Fruit fly (Drosophila melanogaster) whole organism, embryonic: ENCODE data around the gene Usp8.
A peak's percentile ranks its signal among the peaks of the same experiment; 100 is the strongest.

Experiments used
- Bteb2 ChIP-seq: fragments of 200-800 bp; sonication (Bioruptor generic); optimal IDR thresholded peaks from 2 replicates; lab custom pipeline; 2016; ENCODE audit warnings: missing biosample characterization, missing genetic modification characterization
- CG11093 ChIP-seq: fragments of 200-800 bp; sonication (Bioruptor generic); IDR thresholded peaks from 3 replicates; pipeline ENCODE4 v1.3.6; 2022; ENCODE audit warnings: missing biosample characterization, missing genetic modification characterization
- CG11398 ChIP-seq: fragments of 200-800 bp; sonication (Bioruptor generic); optimal IDR thresholded peaks from 2 replicates; lab custom pipeline; 2016; ENCODE audit warnings: missing biosample characterization, missing genetic modification characterization
- CG12659 ChIP-seq: fragments of 200-800 bp; sonication (Bioruptor generic); optimal IDR thresholded peaks from 3 replicates; lab custom pipeline; 2017; ENCODE audit warnings: mild to moderate bottlenecking, missing biosample characterization, missing genetic modification reagents, missing genetic modification characterization
- CG12942 ChIP-seq: fragments of 200-800 bp; sonication (Bioruptor generic); optimal IDR thresholded peaks from 3 replicates; lab custom pipeline; 2016; ENCODE audit warnings: missing biosample characterization, missing genetic modification characterization
- CG13775 ChIP-seq: fragments of 200-800 bp; sonication (Bioruptor generic); optimal IDR thresholded peaks from 3 replicates; lab custom pipeline; 2017; ENCODE audit warnings: missing biosample characterization, mild to moderate bottlenecking, missing genetic modification characterization
- CG14050 ChIP-seq: fragments of 200-800 bp; sonication (Bioruptor generic); IDR thresholded peaks from 3 replicates; pipeline ENCODE4 v1.3.6; 2022; ENCODE audit warnings: missing biosample characterization, missing genetic modification characterization
- CG2120 ChIP-seq: fragments of 200-800 bp; sonication (Bioruptor generic); optimal IDR thresholded peaks from 3 replicates; lab custom pipeline; 2016; ENCODE audit warnings: missing biosample characterization, missing genetic modification characterization
- CG31365 ChIP-seq: fragments of 200-800 bp; sonication (Bioruptor generic); optimal IDR thresholded peaks from 2 replicates; lab custom pipeline; 2018; ENCODE audit warnings: missing biosample characterization, mild to moderate bottlenecking, missing genetic modification characterization
- CG33213 ChIP-seq: fragments of 200-800 bp; sonication (Bioruptor generic); optimal IDR thresholded peaks from 3 replicates; lab custom pipeline; 2016; ENCODE audit warnings: missing biosample characterization, missing genetic modification characterization
- CG4360 ChIP-seq: fragments of 200-800 bp; sonication (Bioruptor generic); IDR thresholded peaks from 2 replicates; pipeline ENCODE4 v1.3.6; 2022; ENCODE audit warnings: missing biosample characterization, missing genetic modification characterization
- CG4730 ChIP-seq: fragments of 200-800 bp; sonication (Bioruptor generic); IDR thresholded peaks from 2 replicates; pipeline ENCODE4 v1.3.6; 2022; ENCODE audit warnings: missing biosample characterization, missing genetic modification characterization
- CG6175 ChIP-seq: fragments of 200-800 bp; sonication (Bioruptor generic); IDR thresholded peaks from 3 replicates; pipeline ENCODE4 v1.3.6; 2022; ENCODE audit warnings: missing biosample characterization, missing genetic modification characterization
- CG6654 ChIP-seq: fragments of 200-800 bp; sonication (Bioruptor generic); optimal IDR thresholded peaks from 2 replicates; lab custom pipeline; 2017; ENCODE audit warnings: missing biosample characterization, mild to moderate bottlenecking, missing genetic modification characterization
- CG6791 ChIP-seq: fragments of 200-800 bp; sonication (Bioruptor generic); IDR thresholded peaks from 3 replicates; pipeline ENCODE4 v1.3.6; 2022; ENCODE audit warnings: missing biosample characterization, missing genetic modification characterization; ENCODE audit not compliant: partially characterized antibody
- CG8290 ChIP-seq, 3 experiments: fragments of 200-800 bp; sonication (Bioruptor generic); optimal IDR thresholded peaks; 2 replicates each; lab custom pipeline; 2016 to 2019; ENCODE audit warnings: missing biosample characterization in 3 of 3, missing genetic modification characterization in 3 of 3, mild to moderate bottlenecking in 2 of 3, moderate library complexity in 1 of 3
- CG9215 ChIP-seq: fragments of 200-800 bp; sonication (Bioruptor generic); IDR thresholded peaks from 2 replicates; pipeline ENCODE4 v1.3.6; 2022; ENCODE audit warnings: missing biosample characterization, missing genetic modification characterization
- CoRest ChIP-seq: fragments of 200-800 bp; sonication (Bioruptor generic); optimal IDR thresholded peaks from 3 replicates; lab custom pipeline; 2018; ENCODE audit warnings: missing biosample characterization, mild to moderate bottlenecking, missing genetic modification characterization, moderate library complexity
- CrebB ChIP-seq: fragments of 200-800 bp; sonication (Bioruptor generic); optimal IDR thresholded peaks from 3 replicates; lab custom pipeline; 2018; ENCODE audit warnings: missing biosample characterization, mild to moderate bottlenecking, missing genetic modification characterization
- D ChIP-seq, 2 experiments: fragments of 200-800 bp in 1 of 2; fragments of >200 bp in 1 of 2; sonication (Bioruptor generic) in 1 of 2; optimal IDR thresholded peaks; 2 replicates in 1 of 2; 3 replicates in 1 of 2; lab custom pipeline; 2017; ENCODE audit warnings: mild to moderate bottlenecking in 1 of 2, missing biosample characterization in 1 of 2, missing genetic modification characterization in 1 of 2, missing genetic modification reagents in 1 of 2
- Fer2 ChIP-seq: fragments of 200-800 bp; sonication (Bioruptor generic); optimal IDR thresholded peaks from 2 replicates; lab custom pipeline; 2018; ENCODE audit warnings: missing biosample characterization, mild to moderate bottlenecking, missing genetic modification characterization, moderate library complexity
- Gsc ChIP-seq: fragments of 200-800 bp; sonication (Bioruptor generic); IDR thresholded peaks from 2 replicates; pipeline ENCODE4 v1.3.6; 2022; ENCODE audit warnings: missing biosample characterization, missing genetic modification characterization
- Hand ChIP-seq: fragments of 200-800 bp; sonication (Bioruptor generic); optimal IDR thresholded peaks from 2 replicates; lab custom pipeline; 2017; ENCODE audit warnings: mild to moderate bottlenecking, missing biosample characterization, missing genetic modification reagents, missing genetic modification characterization
- Hr3 ChIP-seq: fragments of 200-800 bp; sonication (Bioruptor generic); optimal IDR thresholded peaks from 3 replicates; lab custom pipeline; 2016; ENCODE audit warnings: missing biosample characterization, missing genetic modification characterization
- MTF-1 ChIP-seq: fragments of 200-800 bp; sonication (Bioruptor generic); optimal IDR thresholded peaks from 2 replicates; lab custom pipeline; 2018; ENCODE audit warnings: missing biosample characterization, mild to moderate bottlenecking, missing genetic modification characterization, borderline replicate concordance
- Myb ChIP-seq: fragments of 200-800 bp; sonication (Bioruptor generic); optimal IDR thresholded peaks from 2 replicates; lab custom pipeline; 2016; ENCODE audit warnings: missing biosample characterization, missing genetic modification characterization
- Neu2 ChIP-seq: fragments of 200-800 bp; sonication (Bioruptor generic); optimal IDR thresholded peaks from 3 replicates; lab custom pipeline; 2016; ENCODE audit warnings: missing biosample characterization, missing genetic modification characterization, borderline replicate concordance
- Rx ChIP-seq: fragments of 200-800 bp; sonication (Bioruptor generic); IDR thresholded peaks from 2 replicates; pipeline ENCODE4 v1.3.6; 2022; ENCODE audit warnings: missing biosample characterization, missing genetic modification characterization
- Scr ChIP-seq: fragments of 200-800 bp; sonication (Bioruptor generic); IDR thresholded peaks from 2 replicates; pipeline ENCODE4 v1.3.6; 2022; ENCODE audit warnings: missing biosample characterization, missing genetic modification characterization; ENCODE audit not compliant: partially characterized antibody
- Spps ChIP-seq: fragments of 200-800 bp; sonication (Bioruptor generic); optimal IDR thresholded peaks from 2 replicates; lab custom pipeline; 2018; ENCODE audit warnings: missing biosample characterization, mild to moderate bottlenecking, missing genetic modification characterization
- ab ChIP-seq: fragments of 200-800 bp; sonication (Bioruptor generic); optimal IDR thresholded peaks from 2 replicates; lab custom pipeline; 2016; ENCODE audit warnings: missing biosample characterization, missing genetic modification characterization
- btn ChIP-seq: fragments of 200-800 bp; sonication (Bioruptor generic); optimal IDR thresholded peaks from 2 replicates; lab custom pipeline; 2016; ENCODE audit warnings: missing biosample characterization, missing genetic modification characterization
- ci ChIP-seq: fragments of 200-800 bp; sonication (Bioruptor generic); IDR thresholded peaks from 3 replicates; pipeline ENCODE4 v1.3.6; 2022; ENCODE audit warnings: missing biosample characterization, missing genetic modification characterization
- crol ChIP-seq: fragments of 200-800 bp; sonication (Bioruptor generic); IDR thresholded peaks from 2 replicates; pipeline ENCODE4 v1.3.6; 2022; ENCODE audit warnings: missing biosample characterization, missing genetic modification characterization
- disco-r ChIP-seq: fragments of 200-800 bp; sonication (Bioruptor generic); optimal IDR thresholded peaks from 2 replicates; lab custom pipeline; 2016; ENCODE audit warnings: missing biosample characterization, missing genetic modification characterization
- emc ChIP-seq: fragments of 200-800 bp; sonication (Bioruptor generic); optimal IDR thresholded peaks from 2 replicates; lab custom pipeline; 2016; ENCODE audit warnings: missing biosample characterization, missing genetic modification characterization
- esg ChIP-seq: fragments of 200-800 bp; sonication (Bioruptor generic); conservative IDR thresholded peaks from 2 replicates; pipeline ENCODE4 v1.3.6; 2022; ENCODE audit warnings: missing biosample characterization, missing genetic modification characterization
- eyg ChIP-seq: fragments of 200-800 bp; sonication (Bioruptor generic); optimal IDR thresholded peaks from 3 replicates; lab custom pipeline; 2016; ENCODE audit warnings: missing biosample characterization, missing genetic modification characterization
- gt ChIP-seq: fragments of 200-800 bp; sonication (Bioruptor generic); IDR thresholded peaks from 2 replicates; pipeline ENCODE4 v1.3.6; 2022; ENCODE audit warnings: missing biosample characterization, missing genetic modification characterization
- org-1 ChIP-seq: fragments of 200-800 bp; sonication (Bioruptor generic); optimal IDR thresholded peaks from 2 replicates; lab custom pipeline; 2017; ENCODE audit warnings: missing biosample characterization, missing genetic modification characterization
- pan ChIP-seq, 4 experiments: fragments of >200 bp in 3 of 4; fragments of 200-800 bp in 1 of 4; sonication (Bioruptor generic) in 1 of 4; optimal IDR thresholded peaks in 3 of 4; IDR thresholded peaks in 1 of 4; 2 replicates each; pipeline versions ENCODE4 v1.3.6 to Lab custom; 2017 to 2022; ENCODE audit warnings: missing biosample characterization in 2 of 4, missing genetic modification characterization in 2 of 4, mixed read lengths in 1 of 4
- row ChIP-seq: fragments of 200-800 bp; sonication (Bioruptor generic); IDR thresholded peaks from 3 replicates; pipeline ENCODE4 v1.3.6; 2022; ENCODE audit warnings: missing biosample characterization, missing genetic modification characterization
- shn ChIP-seq: fragments of 200-800 bp; sonication (Bioruptor generic); optimal IDR thresholded peaks from 3 replicates; lab custom pipeline; 2016; ENCODE audit warnings: missing biosample characterization, missing genetic modification characterization
- sim ChIP-seq: fragments of 200-800 bp; sonication (Bioruptor generic); IDR thresholded peaks from 2 replicates; pipeline ENCODE4 v1.3.6; 2022; ENCODE audit warnings: missing biosample characterization, missing genetic modification characterization
- sisA ChIP-seq: fragments of 200-800 bp; sonication (Bioruptor generic); IDR thresholded peaks from 2 replicates; pipeline ENCODE4 v1.3.6; 2022; ENCODE audit warnings: missing biosample characterization, missing genetic modification characterization
- sob ChIP-seq: fragments of 200-800 bp; sonication (Bioruptor generic); IDR thresholded peaks from 2 replicates; pipeline ENCODE4 v1.3.6; 2022; ENCODE audit warnings: missing biosample characterization, missing genetic modification characterization
- ssp ChIP-seq: fragments of 200-800 bp; sonication (Bioruptor generic); IDR thresholded peaks from 2 replicates; pipeline ENCODE4 v1.3.6; 2022; ENCODE audit warnings: missing biosample characterization, missing genetic modification characterization
- unc-4 ChIP-seq: fragments of 200-800 bp; sonication (Bioruptor generic); IDR thresholded peaks from 2 replicates; pipeline ENCODE4 v1.3.6; 2022; ENCODE audit warnings: missing biosample characterization, missing genetic modification characterization; ENCODE audit not compliant: partially characterized antibody
- vfl ChIP-seq: fragments of 200-800 bp; sonication (Bioruptor generic); optimal IDR thresholded peaks from 2 replicates; lab custom pipeline; 2016; ENCODE audit warnings: missing biosample characterization, missing genetic modification characterization
- zen ChIP-seq: fragments of 200-800 bp; sonication (Bioruptor generic); optimal IDR thresholded peaks from 3 replicates; lab custom pipeline; 2018; ENCODE audit warnings: missing biosample characterization, mild to moderate bottlenecking, missing genetic modification characterization, moderate library complexity

Gene Usp8

DNA sequence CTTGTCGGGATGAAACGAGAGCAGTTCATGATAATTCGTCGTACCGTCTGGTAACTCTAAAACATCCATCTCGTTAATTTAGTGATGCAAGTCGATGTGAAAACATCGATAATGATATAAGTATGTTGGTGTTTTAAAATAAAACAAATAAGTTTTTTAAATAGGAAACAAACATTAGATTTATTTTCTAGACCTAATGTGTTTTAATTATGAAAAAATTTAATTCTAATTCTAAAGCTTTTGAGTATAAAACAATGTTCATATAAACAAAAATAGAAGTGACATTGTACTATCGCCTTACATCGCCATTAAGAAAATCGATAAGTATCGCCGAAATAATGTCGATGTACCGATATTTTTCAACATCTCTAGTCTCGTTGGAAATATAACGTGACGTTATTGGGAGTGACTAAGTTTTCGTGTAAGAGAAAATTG, 23.0 kb upstream of the Usp8 start, which contains the start of gene Rab11 (continued):
- TF ChIP-seq Neu2 (no peak), CG12659 (peak; percentile 56), crol (GFP tag; lab: Robert Waterston, UW) (no peak), CG4360 (no peak), Hr3 (GFP tag; lab: Kevin White, UChicago) (peak; percentile 57), Spps (tag; lab: Kevin White, UChicago) (no peak), CG14050 (GFP tag; lab: Robert Waterston, UW) (no peak), emc (GFP tag; lab: Kevin White, UChicago) (no peak), CG11093 (GFP tag; lab: Robert Waterston, UW) (no peak), CG31365 (tag; lab: Kevin White, UChicago) (no peak), Scr (peak; percentile 94), ssp (no peak; the same call in 1 of the 2 replicates), Hand (GFP tag; lab: Kevin White, UChicago) (no peak), Bteb2 (GFP tag; lab: Kevin White, UChicago) (peak; percentile 22), ci (GFP tag; lab: Robert Waterston, UW) (no peak), zen (tag; lab: Kevin White, UChicago) (peak; percentile 12), sob (GFP tag; lab: Robert Waterston, UW) (peak; percentile 37; the same call in 1 of the 2 replicates), Myb (GFP tag; lab: Kevin White, UChicago) (no peak), Rx (no peak), CrebB (tag; lab: Kevin White, UChicago) (no peak), unc-4 (peak; percentile 84), sim (no peak), org-1 (GFP tag; lab: Kevin White, UChicago) (no peak), esg (GFP tag; lab: Robert Waterston, UW) (no peak), CG11398 (GFP tag; lab: Kevin White, UChicago) (no peak), Gsc (no peak), CoRest (tag; lab: Kevin White, UChicago) (peak; percentile 77), CG9215 (GFP tag; lab: Robert Waterston, UW) (peak; percentile 56; the same call in 1 of the 2 replicates), CG6654 (no peak), row (GFP tag; lab: Robert Waterston, UW) (peak; percentile 83), btn (GFP tag; lab: Kevin White, UChicago) (no peak), Fer2 (peak; percentile 13), gt (no peak), shn (no peak), pan (optimal IDR thresholded peaks at IDR 0.05; lab: Kevin White, UChicago) (no peak), pan (GFP tag; optimal IDR thresholded peaks at IDR 0.05 in 1 of 2, IDR thresholded peaks at IDR 0.05 in 1 of 2) (no peak), sisA (GFP tag; lab: Robert Waterston, UW) (peak; percentile 34; the same call in 1 of the 2 replicates), vfl (GFP tag; lab: Kevin White, UChicago) (no peak), CG6175 (no peak), D (optimal IDR thresholded peaks at IDR 0.05; lab: Kevin White, UChicago) (no peak), D (GFP tag; optimal IDR thresholded peaks at IDR 0.05; lab: Kevin White, UChicago) (no peak), CG4730 (GFP tag; lab: Robert Waterston, UW) (no peak), CG6791 (GFP tag; lab: Robert Waterston, UW) (peak; percentile 88), MTF-1 (GFP tag; lab: Kevin White, UChicago) (no peak), CG8290 (GFP tag; optimal IDR thresholded peaks at IDR 0.05; lab: Kevin White, UChicago) (peak; percentile 68), CG8290 (tag; optimal IDR thresholded peaks at IDR 0.05; lab: Kevin White, UChicago) (peak; percentile 24 to 68), CG13775 (GFP tag; lab: Kevin White, UChicago) (peak; percentile 66), disco-r (GFP tag; lab: Kevin White, UChicago) (no peak), CG33213 (GFP tag; lab: Kevin White, UChicago) (peak; percentile 2), CG12942 (peak; percentile 2), eyg (no peak), ab (GFP tag; lab: Kevin White, UChicago) (no peak), CG2120 (GFP tag; lab: Kevin White, UChicago) (peak; percentile 68)
